Fruit fly (Drosophila melanogaster) whole organism, embryonic: ENCODE measurements around the gene janB.

Source experiments
- Ada2b ChIP-seq: fragments of 200-800 bp; sonication (Bioruptor generic); IDR thresholded peaks from 2 replicates; pipeline ENCODE4 v1.3.6; 2022; ENCODE audit warnings: missing biosample characterization, missing genetic modification characterization
- CG11398 ChIP-seq: fragments of 200-800 bp; sonication (Bioruptor generic); optimal IDR thresholded peaks from 2 replicates; lab custom pipeline; 2016; ENCODE audit warnings: missing biosample characterization, missing genetic modification characterization
- CG11456 ChIP-seq: fragments of 200-800 bp; sonication (Bioruptor generic); IDR thresholded peaks from 3 replicates; pipeline ENCODE4 v1.3.6; 2022; ENCODE audit warnings: missing biosample characterization, missing genetic modification characterization
- CG12155 ChIP-seq: fragments of 200-800 bp; sonication (Bioruptor generic); optimal IDR thresholded peaks from 3 replicates; lab custom pipeline; 2016; ENCODE audit warnings: missing biosample characterization, missing genetic modification characterization
- CG12299 ChIP-seq: fragments of 200-800 bp; sonication (Bioruptor generic); optimal IDR thresholded peaks from 2 replicates; lab custom pipeline; 2018; ENCODE audit warnings: missing biosample characterization, mild to moderate bottlenecking, missing genetic modification characterization
- CG15696 ChIP-seq: fragments of 200-800 bp; sonication (Bioruptor generic); optimal IDR thresholded peaks from 2 replicates; lab custom pipeline; 2019; ENCODE audit warnings: missing biosample characterization, mild to moderate bottlenecking, missing genetic modification characterization, moderate library complexity
- CG17359 ChIP-seq: fragments of 200-800 bp; sonication (Bioruptor generic); optimal IDR thresholded peaks from 3 replicates; lab custom pipeline; 2018; ENCODE audit warnings: missing biosample characterization, mild to moderate bottlenecking, missing genetic modification characterization, moderate library complexity
- CG17361 ChIP-seq: fragments of 200-800 bp; sonication (Bioruptor generic); IDR thresholded peaks from 3 replicates; pipeline ENCODE4 v1.3.6; 2022; ENCODE audit warnings: missing biosample characterization, missing genetic modification characterization
- CG17612 ChIP-seq: fragments of 200-800 bp; sonication (Bioruptor generic); IDR thresholded peaks from 2 replicates; pipeline ENCODE4 v1.3.6; 2022; ENCODE audit warnings: missing biosample characterization, missing genetic modification characterization
- CG30403 ChIP-seq: fragments of 200-800 bp; sonication (Bioruptor generic); optimal IDR thresholded peaks from 3 replicates; lab custom pipeline; 2016; ENCODE audit warnings: missing biosample characterization, missing genetic modification characterization
- CG31388 ChIP-seq: fragments of 200-800 bp; sonication (Bioruptor generic); optimal IDR thresholded peaks from 2 replicates; lab custom pipeline; 2016; ENCODE audit warnings: missing biosample characterization, missing genetic modification characterization
- CG32767 ChIP-seq: fragments of 200-800 bp; sonication (Bioruptor generic); IDR thresholded peaks from 2 replicates; pipeline ENCODE4 v1.3.6; 2022; ENCODE audit warnings: missing biosample characterization, missing genetic modification characterization
- CG32772 ChIP-seq: fragments of 200-800 bp; sonication (Bioruptor generic); IDR thresholded peaks from 2 replicates; pipeline ENCODE4 v1.3.6; 2022; ENCODE audit warnings: missing biosample characterization, missing genetic modification characterization
- CG4360 ChIP-seq: fragments of 200-800 bp; sonication (Bioruptor generic); IDR thresholded peaks from 2 replicates; pipeline ENCODE4 v1.3.6; 2022; ENCODE audit warnings: missing biosample characterization, missing genetic modification characterization
- CG4820 ChIP-seq: fragments of 200-800 bp; sonication (Bioruptor generic); optimal IDR thresholded peaks from 3 replicates; lab custom pipeline; 2016; ENCODE audit warnings: missing biosample characterization, missing genetic modification characterization
- CG7357 ChIP-seq: fragments of 200-800 bp; sonication (Bioruptor generic); IDR thresholded peaks from 3 replicates; pipeline ENCODE4 v1.3.6; 2022; ENCODE audit warnings: missing biosample characterization, missing genetic modification characterization
- CG7556 ChIP-seq: fragments of 200-800 bp; sonication (Bioruptor generic); optimal IDR thresholded peaks from 2 replicates; lab custom pipeline; 2017; ENCODE audit warnings: missing biosample characterization, mild to moderate bottlenecking, missing genetic modification characterization
- CG8944 ChIP-seq: fragments of 200-800 bp; sonication (Bioruptor generic); optimal IDR thresholded peaks from 3 replicates; lab custom pipeline; 2016; ENCODE audit warnings: missing biosample characterization, missing genetic modification characterization
- CG9932 ChIP-seq: fragments of 200-800 bp; sonication (Bioruptor generic); IDR thresholded peaks from 2 replicates; pipeline ENCODE4 v1.3.6; 2022; ENCODE audit warnings: missing biosample characterization, missing genetic modification characterization
- Dip3 ChIP-seq: fragments of 200-800 bp; sonication (Bioruptor generic); optimal IDR thresholded peaks from 3 replicates; lab custom pipeline; 2016; ENCODE audit warnings: missing biosample characterization, missing genetic modification characterization
- Eip74EF ChIP-seq, 2 experiments: fragments of 200-800 bp in 1 of 2; fragments of >200 bp in 1 of 2; sonication (Bioruptor generic) in 1 of 2; optimal IDR thresholded peaks; 2 replicates each; lab custom pipeline; 2017 to 2019; ENCODE audit warnings: missing biosample characterization in 2 of 2, missing genetic modification characterization in 2 of 2, mild to moderate bottlenecking in 1 of 2, moderate library complexity in 1 of 2
- Ets97D ChIP-seq: fragments of 200-800 bp; sonication (Bioruptor generic); optimal IDR thresholded peaks from 3 replicates; lab custom pipeline; 2016; ENCODE audit warnings: missing biosample characterization, missing genetic modification characterization
- Lhr ChIP-seq: fragments of 200-800 bp; sonication (Bioruptor generic); optimal IDR thresholded peaks from 3 replicates; lab custom pipeline; 2017; ENCODE audit warnings: mild to moderate bottlenecking, missing biosample characterization, missing genetic modification reagents, missing genetic modification characterization
- MTF-1 ChIP-seq: fragments of 200-800 bp; sonication (Bioruptor generic); optimal IDR thresholded peaks from 2 replicates; lab custom pipeline; 2018; ENCODE audit warnings: missing biosample characterization, mild to moderate bottlenecking, missing genetic modification characterization, borderline replicate concordance
- NC2α ChIP-seq: fragments of 200-800 bp; sonication (Bioruptor generic); optimal IDR thresholded peaks from 2 replicates; lab custom pipeline; 2016; ENCODE audit warnings: missing biosample characterization, missing genetic modification characterization
- Poxn ChIP-seq: fragments of 200-800 bp; sonication (Bioruptor generic); IDR thresholded peaks from 2 replicates; pipeline ENCODE4 v1.3.6; 2022; ENCODE audit warnings: missing biosample characterization, missing genetic modification characterization
- Sox102F ChIP-seq: fragments of 200-800 bp; sonication (Bioruptor generic); optimal IDR thresholded peaks from 2 replicates; lab custom pipeline; 2018; ENCODE audit warnings: missing biosample characterization, mild to moderate bottlenecking, missing genetic modification characterization, moderate library complexity
- Sry-δ ChIP-seq: fragments of 200-800 bp; sonication (Bioruptor generic); optimal IDR thresholded peaks from 2 replicates; lab custom pipeline; 2016; ENCODE audit warnings: missing biosample characterization, missing genetic modification characterization
- Taf1 ChIP-seq: fragments of 200-800 bp; sonication (Bioruptor generic); IDR thresholded peaks from 2 replicates; pipeline ENCODE4 v1.3.6; 2022; ENCODE audit warnings: missing biosample characterization, missing genetic modification characterization
- Tbp ChIP-seq: fragments of >200 bp; optimal IDR thresholded peaks from 2 replicates; lab custom pipeline; 2018; ENCODE audit warnings: missing biosample characterization, missing genetic modification characterization
- abd-A ChIP-seq: fragments of 200-800 bp; sonication (Bioruptor generic); optimal IDR thresholded peaks from 3 replicates; lab custom pipeline; 2019; ENCODE audit warnings: missing biosample characterization, mild to moderate bottlenecking, missing genetic modification characterization, moderate library complexity
- btn ChIP-seq: fragments of 200-800 bp; sonication (Bioruptor generic); optimal IDR thresholded peaks from 2 replicates; lab custom pipeline; 2016; ENCODE audit warnings: missing biosample characterization, missing genetic modification characterization
- caup ChIP-seq: fragments of 200-800 bp; sonication (Bioruptor generic); optimal IDR thresholded peaks from 3 replicates; lab custom pipeline; 2017; ENCODE audit warnings: missing biosample characterization, mild to moderate bottlenecking, missing genetic modification characterization, moderate library complexity; ENCODE audit not compliant: severe bottlenecking
- chn ChIP-seq: fragments of 200-800 bp; sonication (Bioruptor generic); optimal IDR thresholded peaks from 2 replicates; lab custom pipeline; 2016; ENCODE audit warnings: missing biosample characterization, missing genetic modification characterization
- cwo ChIP-seq: fragments of 200-800 bp; sonication (Bioruptor generic); optimal IDR thresholded peaks from 3 replicates; lab custom pipeline; 2017; ENCODE audit warnings: missing biosample characterization, missing genetic modification characterization, mild to moderate bottlenecking, moderate library complexity, missing genetic modification reagents
- en ChIP-seq: fragments of 200-800 bp; sonication (Bioruptor generic); optimal IDR thresholded peaks from 2 replicates; lab custom pipeline; 2016; ENCODE audit warnings: missing biosample characterization, missing genetic modification characterization
- gce ChIP-seq: fragments of 200-800 bp; sonication (Bioruptor generic); IDR thresholded peaks from 3 replicates; pipeline ENCODE4 v1.3.6; 2022; ENCODE audit warnings: missing biosample characterization, missing genetic modification characterization
- klu ChIP-seq: fragments of 200-800 bp; sonication (Bioruptor generic); IDR thresholded peaks from 2 replicates; pipeline ENCODE4 v1.3.6; 2022; ENCODE audit warnings: missing biosample characterization, missing genetic modification characterization
- kni ChIP-seq: fragments of 200-800 bp; sonication (Bioruptor generic); optimal IDR thresholded peaks from 3 replicates; lab custom pipeline; 2017; ENCODE audit warnings: mild to moderate bottlenecking, missing biosample characterization, missing genetic modification reagents, missing genetic modification characterization
- pan ChIP-seq, 4 experiments: fragments of >200 bp in 3 of 4; fragments of 200-800 bp in 1 of 4; sonication (Bioruptor generic) in 1 of 4; optimal IDR thresholded peaks in 3 of 4; IDR thresholded peaks in 1 of 4; 2 replicates each; pipeline versions ENCODE4 v1.3.6 to Lab custom; 2017 to 2022; ENCODE audit warnings: missing biosample characterization in 2 of 4, missing genetic modification characterization in 2 of 4, mixed read lengths in 1 of 4
- repo ChIP-seq: fragments of 200-800 bp; sonication (Bioruptor generic); optimal IDR thresholded peaks from 2 replicates; lab custom pipeline; 2016; ENCODE audit warnings: missing biosample characterization, missing genetic modification characterization
- sd ChIP-seq: fragments of 200-800 bp; sonication (Bioruptor generic); optimal IDR thresholded peaks from 3 replicates; lab custom pipeline; 2018; ENCODE audit warnings: missing biosample characterization, mild to moderate bottlenecking, missing genetic modification characterization, moderate library complexity
- sima ChIP-seq: fragments of 200-800 bp; sonication (Bioruptor generic); optimal IDR thresholded peaks from 2 replicates; lab custom pipeline; 2016; ENCODE audit warnings: missing biosample characterization, missing genetic modification characterization
- stc ChIP-seq: fragments of 200-800 bp; sonication (Bioruptor generic); IDR thresholded peaks from 2 replicates; pipeline ENCODE4 v1.3.6; 2022; ENCODE audit warnings: missing biosample characterization, missing genetic modification characterization
- tio ChIP-seq: fragments of 200-800 bp; sonication (Bioruptor generic); optimal IDR thresholded peaks from 2 replicates; lab custom pipeline; 2017; ENCODE audit warnings: missing biosample characterization, missing genetic modification characterization, inconsistent platforms
- trem ChIP-seq: fragments of 200-800 bp; optimal IDR thresholded peaks from 3 replicates; lab custom pipeline; 2019; ENCODE audit warnings: missing biosample characterization, mild to moderate bottlenecking, missing genetic modification characterization, moderate library complexity
- unc-4 ChIP-seq: fragments of 200-800 bp; sonication (Bioruptor generic); IDR thresholded peaks from 2 replicates; pipeline ENCODE4 v1.3.6; 2022; ENCODE audit warnings: missing biosample characterization, missing genetic modification characterization; ENCODE audit not compliant: partially characterized antibody
- zf30C ChIP-seq: fragments of 200-800 bp; sonication (Bioruptor generic); optimal IDR thresholded peaks from 3 replicates; lab custom pipeline; 2018; ENCODE audit warnings: missing biosample characterization, mild to moderate bottlenecking, missing genetic modification characterization
- zfh2 ChIP-seq: fragments of 200-800 bp; sonication (Bioruptor generic); optimal IDR thresholded peaks from 2 replicates; lab custom pipeline; 2016; ENCODE audit warnings: missing biosample characterization, missing genetic modification characterization

The janB gene

dm6 chr3R:30043139-30043744, 4.7 kb upstream of the janB start, which contains the start of gene Sry-delta (continued):
- peak; percentile 67; the same call in 1 of the 2 replicates for TF ChIP-seq Taf1 (GFP tag; lab: Robert Waterston, UW)
- TF ChIP-seq tio (GFP tag; lab: Kevin White, UChicago) = no peak
- peak; percentile 81 for TF ChIP-seq CG12155 (GFP tag; lab: Kevin White, UChicago)
- TF ChIP-seq CG30403 (GFP tag; lab: Kevin White, UChicago) = peak; percentile 90
- no peak for TF ChIP-seq CG4360 (GFP tag; lab: Robert Waterston, UW)
- TF ChIP-seq sima (GFP tag; lab: Kevin White, UChicago) = peak; percentile 85
- no peak for TF ChIP-seq Sox102F (GFP tag; lab: Kevin White, UChicago)
- peak; percentile 32 for TF ChIP-seq CG12299 (tag; lab: Kevin White, UChicago)
- peak; percentile 71 for TF ChIP-seq CG17361 (GFP tag; lab: Robert Waterston, UW)
- peak; percentile 65 for TF ChIP-seq CG4820
- no peak for TF ChIP-seq Eip74EF (GFP tag; optimal IDR thresholded peaks at IDR 0.05; lab: Kevin White, UChicago)
- TF ChIP-seq cwo (GFP tag; lab: Kevin White, UChicago) = no peak
- TF ChIP-seq CG8944 (GFP tag; lab: Kevin White, UChicago) = peak; percentile 85
- no peak; the same call in 1 of the 2 replicates for TF ChIP-seq CG17612 (GFP tag; lab: Robert Waterston, UW)
- TF ChIP-seq sd (tag; lab: Kevin White, UChicago) = no peak
- TF ChIP-seq CG7357 (GFP tag; lab: Robert Waterston, UW) = peak; percentile 50; the same call in 1 of the 3 replicates
- peak; percentile 99 for TF ChIP-seq Sry-δ
- TF ChIP-seq Poxn = peak; percentile 42; the same call in 1 of the 2 replicates
- peak; percentile 97 for TF ChIP-seq Ets97D (GFP tag; lab: Kevin White, UChicago)
- peak; percentile 47 for TF ChIP-seq Tbp (GFP tag; lab: Kevin White, UChicago)
- TF ChIP-seq Dip3 (GFP tag; lab: Kevin White, UChicago) = peak; percentile 87
- TF ChIP-seq gce = 0 out of 3 replicates have a peak, but pooled peaks have one; percentile 20
- TF ChIP-seq CG11398 (GFP tag; lab: Kevin White, UChicago) = peak; percentile 70
- TF ChIP-seq NC2α (GFP tag; lab: Kevin White, UChicago) = peak; percentile 69
- peak; percentile 77 for TF ChIP-seq Ada2b
- TF ChIP-seq CG11456 (GFP tag; lab: Robert Waterston, UW) = peak; percentile 94
- peak; percentile 62; the same call in 1 of the 2 replicates for TF ChIP-seq CG32772 (GFP tag; lab: Robert Waterston, UW)
- peak; percentile 85 for TF ChIP-seq chn (GFP tag; lab: Kevin White, UChicago)
- peak; percentile 64 for TF ChIP-seq klu (GFP tag; lab: Robert Waterston, UW)
- TF ChIP-seq zfh2 (GFP tag; lab: Kevin White, UChicago) = peak; percentile 95
- TF ChIP-seq CG31388 (GFP tag; lab: Kevin White, UChicago) = peak; percentile 60
- TF ChIP-seq MTF-1 (GFP tag; lab: Kevin White, UChicago) = peak; percentile 51
- TF ChIP-seq CG15696 (tag; lab: Kevin White, UChicago) = peak; percentile 60
- peak; percentile 83 for TF ChIP-seq trem (tag; lab: Kevin White, UChicago)
- peak; percentile 38 for TF ChIP-seq btn (GFP tag; lab: Kevin White, UChicago)
- TF ChIP-seq zf30C (GFP tag; lab: Kevin White, UChicago) = no peak
- peak; percentile 40; the same call in 1 of the 2 replicates for TF ChIP-seq stc
- TF ChIP-seq CG32767 (GFP tag; lab: Robert Waterston, UW) = peak; percentile 71
- TF ChIP-seq pan (optimal IDR thresholded peaks at IDR 0.05; lab: Kevin White, UChicago) = no peak
- peak in 1 of 2 experiments; percentile 78 for TF ChIP-seq pan (GFP tag; optimal IDR thresholded peaks at IDR 0.05 in 1 of 2, IDR thresholded peaks at IDR 0.05 in 1 of 2)
- peak; percentile 65 for TF ChIP-seq en (GFP tag; lab: Kevin White, UChicago)
- peak; percentile 96 for TF ChIP-seq CG9932
- no peak for TF ChIP-seq caup
- peak; percentile 53 for TF ChIP-seq CG7556 (GFP tag; lab: Kevin White, UChicago)
- TF ChIP-seq CG17359 (tag; lab: Kevin White, UChicago) = peak; percentile 73
- peak; percentile 80 for TF ChIP-seq unc-4 (GFP tag; lab: Robert Waterston, UW)
- TF ChIP-seq repo (GFP tag; lab: Kevin White, UChicago) = peak; percentile 79
- TF ChIP-seq Lhr (GFP tag; lab: Kevin White, UChicago) = peak; percentile 23
- peak; percentile 17 for TF ChIP-seq kni (GFP tag; lab: Kevin White, UChicago)
- TF ChIP-seq abd-A (tag; lab: Kevin White, UChicago) = no peak
